Fruit fly (Drosophila melanogaster) whole organism, embryonic: ENCODE measurements around the gene CG31922.
A peak's percentile ranks its signal among the peaks of the same experiment; 100 is the strongest.

Source experiments
- Awh ChIP-seq: fragments of 200-800 bp; sonication (Bioruptor generic); IDR thresholded peaks from 2 replicates; pipeline ENCODE4, ENCODE4 v1.3.6; 2022; ENCODE audit warnings: missing biosample characterization, missing genetic modification characterization
- CG11247 ChIP-seq: fragments of 200-800 bp; sonication (Bioruptor generic); IDR thresholded peaks from 2 replicates; pipeline ENCODE4 v1.3.6; 2022; ENCODE audit warnings: missing biosample characterization, missing genetic modification characterization
- CG11456 ChIP-seq: fragments of 200-800 bp; sonication (Bioruptor generic); IDR thresholded peaks from 3 replicates; pipeline ENCODE4 v1.3.6; 2022; ENCODE audit warnings: missing biosample characterization, missing genetic modification characterization
- CG14710 ChIP-seq: fragments of 200-800 bp; sonication (Bioruptor generic); optimal IDR thresholded peaks from 3 replicates; lab custom pipeline; 2019; ENCODE audit warnings: missing biosample characterization, mild to moderate bottlenecking, missing genetic modification characterization, moderate library complexity
- CG15269 ChIP-seq: fragments of 200-800 bp; sonication (Bioruptor generic); optimal IDR thresholded peaks from 2 replicates; lab custom pipeline; 2018; ENCODE audit warnings: missing biosample characterization, mild to moderate bottlenecking, missing genetic modification characterization, moderate library complexity
- CG15479 ChIP-seq: fragments of 200-800 bp; sonication (Bioruptor generic); optimal IDR thresholded peaks from 3 replicates; lab custom pipeline; 2019; ENCODE audit warnings: missing biosample characterization, mild to moderate bottlenecking, missing genetic modification characterization, moderate library complexity
- CG15514 ChIP-seq: fragments of 200-800 bp; sonication (Bioruptor generic); optimal IDR thresholded peaks from 3 replicates; lab custom pipeline; 2017; ENCODE audit warnings: missing biosample characterization, missing genetic modification characterization, mild to moderate bottlenecking, moderate library complexity, missing genetic modification reagents
- CG16863 ChIP-seq: fragments of 200-800 bp; sonication (Bioruptor generic); optimal IDR thresholded peaks from 3 replicates; lab custom pipeline; 2016; ENCODE audit warnings: missing biosample characterization, missing genetic modification characterization
- CG17328 ChIP-seq: fragments of 200-800 bp; sonication (Bioruptor generic); IDR thresholded peaks from 2 replicates; pipeline ENCODE4 v1.3.6; 2022; ENCODE audit warnings: missing biosample characterization, missing genetic modification characterization
- CG2116 ChIP-seq: fragments of 200-800 bp; sonication (Bioruptor generic); optimal IDR thresholded peaks from 3 replicates; lab custom pipeline; 2018; ENCODE audit warnings: missing biosample characterization, mild to moderate bottlenecking, missing genetic modification characterization
- CG2129 ChIP-seq: fragments of 200-800 bp; sonication (Bioruptor generic); IDR thresholded peaks from 2 replicates; pipeline ENCODE4 v1.3.6; 2022; ENCODE audit warnings: missing biosample characterization, missing genetic modification characterization; ENCODE audit not compliant: partially characterized antibody
- CG3281 ChIP-seq: fragments of 200-800 bp; sonication (Bioruptor generic); optimal IDR thresholded peaks from 3 replicates; lab custom pipeline; 2017; ENCODE audit warnings: missing biosample characterization, mild to moderate bottlenecking, missing genetic modification characterization
- CG33557 ChIP-seq: fragments of 200-800 bp; sonication (Bioruptor generic); optimal IDR thresholded peaks from 2 replicates; lab custom pipeline; 2019; ENCODE audit warnings: missing biosample characterization, mild to moderate bottlenecking, missing genetic modification characterization, moderate library complexity
- CG42726 ChIP-seq: fragments of 200-800 bp; sonication (Bioruptor generic); IDR thresholded peaks from 2 replicates; pipeline ENCODE4 v1.3.6; 2022; ENCODE audit warnings: missing biosample characterization, missing genetic modification characterization; ENCODE audit not compliant: partially characterized antibody
- CG4854 ChIP-seq: fragments of 200-800 bp; sonication (Bioruptor generic); optimal IDR thresholded peaks from 2 replicates; lab custom pipeline; 2016; ENCODE audit warnings: missing biosample characterization, missing genetic modification characterization, inconsistent platforms
- CG9437 ChIP-seq: fragments of 200-800 bp; sonication (Bioruptor generic); optimal IDR thresholded peaks from 2 replicates; lab custom pipeline; 2018; ENCODE audit warnings: missing biosample characterization, mild to moderate bottlenecking, missing genetic modification characterization
- CG9797 ChIP-seq: fragments of 200-800 bp; sonication (Bioruptor generic); optimal IDR thresholded peaks from 3 replicates; lab custom pipeline; 2018; ENCODE audit warnings: missing biosample characterization, mild to moderate bottlenecking, missing genetic modification characterization
- Dfd ChIP-seq, 2 experiments: fragments of >200 bp; optimal IDR thresholded peaks; 2 replicates each; lab custom pipeline; 2017; ENCODE audit warnings: missing biosample characterization in 2 of 2, missing genetic modification characterization in 2 of 2
- Dip3 ChIP-seq: fragments of 200-800 bp; sonication (Bioruptor generic); optimal IDR thresholded peaks from 3 replicates; lab custom pipeline; 2016; ENCODE audit warnings: missing biosample characterization, missing genetic modification characterization
- Doc3 ChIP-seq: fragments of 200-800 bp; sonication (Bioruptor generic); IDR thresholded peaks from 3 replicates; pipeline ENCODE4 v1.3.6; 2022; ENCODE audit warnings: missing biosample characterization, missing genetic modification characterization; ENCODE audit not compliant: partially characterized antibody
- Gug ChIP-seq: fragments of 200-800 bp; sonication (Bioruptor generic); IDR thresholded peaks from 4 replicates; pipeline ENCODE4 v1.3.6; 2022; ENCODE audit warnings: missing biosample characterization, missing genetic modification characterization
- Hand ChIP-seq: fragments of 200-800 bp; sonication (Bioruptor generic); optimal IDR thresholded peaks from 2 replicates; lab custom pipeline; 2017; ENCODE audit warnings: mild to moderate bottlenecking, missing biosample characterization, missing genetic modification reagents, missing genetic modification characterization
- Hey ChIP-seq: fragments of 200-800 bp; sonication (Bioruptor generic); optimal IDR thresholded peaks from 3 replicates; lab custom pipeline; 2018; ENCODE audit warnings: missing biosample characterization, mild to moderate bottlenecking, missing genetic modification characterization
- HmgZ ChIP-seq: fragments of 200-800 bp; sonication (Bioruptor generic); optimal IDR thresholded peaks from 2 replicates; lab custom pipeline; 2018; ENCODE audit warnings: missing biosample characterization, mild to moderate bottlenecking, missing genetic modification characterization
- Hmx ChIP-seq: fragments of 200-800 bp; sonication (Bioruptor generic); optimal IDR thresholded peaks from 2 replicates; lab custom pipeline; 2016; ENCODE audit warnings: missing biosample characterization, missing genetic modification characterization
- Oli ChIP-seq: fragments of 200-800 bp; sonication (Bioruptor generic); optimal IDR thresholded peaks from 2 replicates; lab custom pipeline; 2018; ENCODE audit warnings: missing biosample characterization, mild to moderate bottlenecking, missing genetic modification characterization, moderate library complexity
- Rfx ChIP-seq: fragments of 200-800 bp; sonication (Bioruptor generic); IDR thresholded peaks from 2 replicates; pipeline ENCODE4 v1.3.6; 2022; ENCODE audit warnings: missing biosample characterization, missing genetic modification characterization
- Sin3A ChIP-seq: fragments of >200 bp; optimal IDR thresholded peaks from 2 replicates; lab custom pipeline; 2018
- TFAM ChIP-seq: fragments of 200-800 bp; sonication (Bioruptor generic); optimal IDR thresholded peaks from 2 replicates; lab custom pipeline; 2017; ENCODE audit warnings: missing biosample characterization, missing genetic modification characterization, inconsistent platforms
- Tbp ChIP-seq: fragments of >200 bp; optimal IDR thresholded peaks from 2 replicates; lab custom pipeline; 2018; ENCODE audit warnings: missing biosample characterization, missing genetic modification characterization
- caup ChIP-seq: fragments of 200-800 bp; sonication (Bioruptor generic); optimal IDR thresholded peaks from 3 replicates; lab custom pipeline; 2017; ENCODE audit warnings: missing biosample characterization, mild to moderate bottlenecking, missing genetic modification characterization, moderate library complexity; ENCODE audit not compliant: severe bottlenecking
- gcm2 ChIP-seq: fragments of 200-800 bp; sonication (Bioruptor generic); optimal IDR thresholded peaks from 2 replicates; lab custom pipeline; 2016; ENCODE audit warnings: missing biosample characterization, missing genetic modification characterization
- lbe ChIP-seq: fragments of 200-800 bp; sonication (Bioruptor generic); optimal IDR thresholded peaks from 2 replicates; lab custom pipeline; 2016; ENCODE audit warnings: missing biosample characterization, mild to moderate bottlenecking, missing genetic modification characterization
- lmd ChIP-seq: fragments of 200-800 bp; sonication (Bioruptor generic); IDR thresholded peaks from 2 replicates; pipeline ENCODE4 v1.3.6; 2022; ENCODE audit warnings: missing biosample characterization, missing genetic modification characterization
- lov ChIP-seq, 2 experiments: fragments of 200-800 bp in 1 of 2; fragments of >200 bp in 1 of 2; sonication (Bioruptor generic) in 1 of 2; IDR thresholded peaks in 1 of 2; optimal IDR thresholded peaks in 1 of 2; 2 replicates in 1 of 2; 3 replicates in 1 of 2; pipeline versions ENCODE4 v1.3.6 to Lab custom; 2017 to 2022; ENCODE audit warnings: missing biosample characterization in 1 of 2, missing genetic modification characterization in 1 of 2
- mirr ChIP-seq: fragments of 200-800 bp; sonication (Bioruptor generic); optimal IDR thresholded peaks from 3 replicates; lab custom pipeline; 2018; ENCODE audit warnings: missing biosample characterization, mild to moderate bottlenecking, missing genetic modification characterization
- mld ChIP-seq: fragments of 200-800 bp; sonication (Bioruptor generic); IDR thresholded peaks from 3 replicates; pipeline ENCODE4 v1.3.6; 2022; ENCODE audit warnings: missing biosample characterization, missing genetic modification characterization; ENCODE audit not compliant: partially characterized antibody
- nom ChIP-seq: fragments of 200-800 bp; sonication (Bioruptor generic); optimal IDR thresholded peaks from 2 replicates; lab custom pipeline; 2017; ENCODE audit warnings: missing biosample characterization, missing genetic modification characterization, mild to moderate bottlenecking, moderate library complexity, missing genetic modification reagents
- org-1 ChIP-seq: fragments of 200-800 bp; sonication (Bioruptor generic); optimal IDR thresholded peaks from 2 replicates; lab custom pipeline; 2017; ENCODE audit warnings: missing biosample characterization, missing genetic modification characterization
- p53 ChIP-seq: fragments of 200-800 bp; sonication (Bioruptor generic); optimal IDR thresholded peaks from 2 replicates; lab custom pipeline; 2016; ENCODE audit warnings: missing biosample characterization, missing genetic modification characterization
- pho ChIP-seq: fragments of 200-800 bp; sonication (Bioruptor generic); optimal IDR thresholded peaks from 2 replicates; lab custom pipeline; 2016; ENCODE audit warnings: missing biosample characterization, missing genetic modification characterization
- pros ChIP-seq: fragments of 200-800 bp; sonication (Bioruptor generic); optimal IDR thresholded peaks from 3 replicates; lab custom pipeline; 2019; ENCODE audit warnings: missing biosample characterization, mild to moderate bottlenecking, missing genetic modification characterization, moderate library complexity
- shn ChIP-seq: fragments of 200-800 bp; sonication (Bioruptor generic); optimal IDR thresholded peaks from 3 replicates; lab custom pipeline; 2016; ENCODE audit warnings: missing biosample characterization, missing genetic modification characterization
- sima ChIP-seq: fragments of 200-800 bp; sonication (Bioruptor generic); optimal IDR thresholded peaks from 2 replicates; lab custom pipeline; 2016; ENCODE audit warnings: missing biosample characterization, missing genetic modification characterization
- slbo ChIP-seq: fragments of 200-800 bp; sonication (Bioruptor generic); IDR thresholded peaks from 2 replicates; pipeline ENCODE4 v1.3.6; 2022; ENCODE audit warnings: missing biosample characterization, missing genetic modification characterization
- sug ChIP-seq: fragments of 200-800 bp; optimal IDR thresholded peaks from 2 replicates; lab custom pipeline; 2019; ENCODE audit warnings: missing biosample characterization, mild to moderate bottlenecking, missing genetic modification characterization, moderate library complexity
- tin ChIP-seq: fragments of 200-800 bp; sonication (Bioruptor generic); optimal IDR thresholded peaks from 3 replicates; lab custom pipeline; 2016; ENCODE audit warnings: missing biosample characterization, missing genetic modification characterization
- tio ChIP-seq: fragments of 200-800 bp; sonication (Bioruptor generic); optimal IDR thresholded peaks from 2 replicates; lab custom pipeline; 2017; ENCODE audit warnings: missing biosample characterization, missing genetic modification characterization, inconsistent platforms
- vfl ChIP-seq: fragments of 200-800 bp; sonication (Bioruptor generic); optimal IDR thresholded peaks from 2 replicates; lab custom pipeline; 2016; ENCODE audit warnings: missing biosample characterization, missing genetic modification characterization
- vnd ChIP-seq: fragments of 200-800 bp; sonication (Bioruptor generic); IDR thresholded peaks from 3 replicates; pipeline ENCODE4 v1.3.6; 2022; ENCODE audit warnings: missing biosample characterization, missing genetic modification characterization; ENCODE audit not compliant: partially characterized antibody
- zen ChIP-seq: fragments of 200-800 bp; sonication (Bioruptor generic); optimal IDR thresholded peaks from 3 replicates; lab custom pipeline; 2018; ENCODE audit warnings: missing biosample characterization, mild to moderate bottlenecking, missing genetic modification characterization, moderate library complexity

CG31922 gene

dm6 chr2L:1177522-1177921 lies 7.5 kb downstream of the CG31922 start, which contains the start of gene CG4896 (continued):
- no peak for TF ChIP-seq caup (GFP tag; lab: Kevin White, UChicago)
- TF ChIP-seq Tbp (GFP tag; lab: Kevin White, UChicago), result no peak
- TF ChIP-seq CG3281 (GFP tag; lab: Kevin White, UChicago), result no peak
- no peak for TF ChIP-seq sima (GFP tag; lab: Kevin White, UChicago)
- no peak for TF ChIP-seq CG2129 (GFP tag; lab: Robert Waterston, UW)
- no peak for TF ChIP-seq vfl (GFP tag; lab: Kevin White, UChicago)
- peak; percentile 18 for TF ChIP-seq pho
- no peak for TF ChIP-seq CG11456 (GFP tag; lab: Robert Waterston, UW)
- no peak for TF ChIP-seq lbe
- TF ChIP-seq Doc3, result peak; percentile 40; the same call in 1 of the 3 replicates
- TF ChIP-seq CG16863 (GFP tag; lab: Kevin White, UChicago), result no peak
- TF ChIP-seq CG15479, result no peak
- no peak for TF ChIP-seq tio (GFP tag; lab: Kevin White, UChicago)
- TF ChIP-seq lov (optimal IDR thresholded peaks at IDR 0.05; lab: Kevin White, UChicago), result no peak
- TF ChIP-seq lov (GFP tag; IDR thresholded peaks at IDR 0.05; lab: Robert Waterston, UW), result no peak
- TF ChIP-seq gcm2, result no peak
- TF ChIP-seq Gug (GFP tag; lab: Robert Waterston, UW), result no peak
- no peak for TF ChIP-seq Hmx (GFP tag; lab: Kevin White, UChicago)
- peak; percentile 10 for TF ChIP-seq shn (GFP tag; lab: Kevin White, UChicago)
- no peak for TF ChIP-seq nom (GFP tag; lab: Kevin White, UChicago)
- no peak for TF ChIP-seq Awh (GFP tag; lab: Robert Waterston, UW)
- TF ChIP-seq vnd (GFP tag; lab: Robert Waterston, UW), result peak; percentile 38; the same call in 1 of the 3 replicates
- no peak for TF ChIP-seq mirr (GFP tag; lab: Kevin White, UChicago)
- TF ChIP-seq slbo (GFP tag; lab: Robert Waterston, UW), result peak; percentile 61
- no peak for TF ChIP-seq zen (tag; lab: Kevin White, UChicago)
- no peak for TF ChIP-seq Oli (tag; lab: Kevin White, UChicago)
- no peak for TF ChIP-seq sug (tag; lab: Kevin White, UChicago)
- TF ChIP-seq mld, result no peak
- TF ChIP-seq CG4854 (GFP tag; lab: Kevin White, UChicago), result no peak
- no peak for TF ChIP-seq CG33557 (GFP tag; lab: Kevin White, UChicago)
- peak; percentile 63 for TF ChIP-seq Rfx (GFP tag; lab: Robert Waterston, UW)
- no peak for TF ChIP-seq CG15269 (tag; lab: Kevin White, UChicago)
- peak; percentile 29 for TF ChIP-seq Sin3A
- no peak for TF ChIP-seq p53 (GFP tag; lab: Kevin White, UChicago)
- no peak for TF ChIP-seq org-1
- peak; percentile 25 for TF ChIP-seq CG14710 (tag; lab: Kevin White, UChicago)
- TF ChIP-seq CG42726, result no peak
- no peak for TF ChIP-seq Hey
- TF ChIP-seq Hand (GFP tag; lab: Kevin White, UChicago), result no peak
- no peak for TF ChIP-seq Dip3
- no peak for TF ChIP-seq CG17328 (GFP tag; lab: Robert Waterston, UW)
- no peak for TF ChIP-seq TFAM (GFP tag; lab: Kevin White, UChicago)
- TF ChIP-seq pros (GFP tag; lab: Kevin White, UChicago), result no peak
- TF ChIP-seq CG11247 (GFP tag; lab: Robert Waterston, UW), result no peak
- TF ChIP-seq lmd, result no peak
- TF ChIP-seq HmgZ, result peak; percentile 37
- TF ChIP-seq CG15514, result peak; percentile 61
- TF ChIP-seq CG9437 (GFP tag; lab: Kevin White, UChicago), result no peak
- TF ChIP-seq tin (GFP tag; lab: Kevin White, UChicago), result no peak
- peak; percentile 14 for TF ChIP-seq CG9797 (GFP tag; lab: Kevin White, UChicago)
- TF ChIP-seq CG2116 (GFP tag; lab: Kevin White, UChicago), result peak; percentile 57
- no peak for TF ChIP-seq Dfd (GFP tag; optimal IDR thresholded peaks at IDR 0.05; lab: Kevin White, UChicago)
